Worm (Caenorhabditis elegans) whole organism, L4/young adult: ENCODE results near the gene ftn-1.

ENCODE experiments used
- W03F9.2 ChIP-seq: fragments of 150-350 bp; optimal IDR thresholded peaks from 2 replicates; lab custom pipeline; 2014; ENCODE audit warnings: missing biosample characterization, missing genetic modification characterization
- dao-5 ChIP-seq: sonication (generic microtip); optimal IDR thresholded peaks from 2 replicates; lab custom pipeline; 2016; ENCODE audit warnings: missing genotype, missing genetic modification characterization, moderate library complexity, missing compliant biosample characterization
- him-1 ChIP-seq: sonication (generic microtip); optimal IDR thresholded peaks from 2 replicates; lab custom pipeline; 2016; ENCODE audit warnings: missing genotype, missing genetic modification reagents, missing genetic modification characterization, missing compliant biosample characterization

The ftn-1 gene

DNA sequence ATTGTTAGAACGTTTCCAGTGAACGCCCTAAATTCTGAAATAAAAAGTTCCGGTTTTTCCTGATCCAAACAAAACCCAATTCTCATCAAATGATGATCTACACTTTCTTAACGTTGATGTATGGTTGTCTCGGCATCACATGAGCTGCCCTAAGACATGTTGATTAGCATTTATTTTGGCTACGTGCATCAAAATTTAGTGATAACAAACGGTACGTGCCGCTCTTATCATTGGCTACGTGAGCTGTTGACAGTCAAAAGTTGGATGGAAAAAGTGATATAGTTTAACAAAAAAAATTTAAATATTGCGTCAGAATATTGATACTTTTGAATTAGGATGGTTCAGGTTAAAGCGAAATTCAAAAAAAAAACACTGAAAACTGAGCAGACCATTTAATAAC lies 638 bp upstream of the ftn-1 start:
- no peak for TF ChIP-seq him-1 (tag; lab: Kevin White, UChicago)
- no peak for TF ChIP-seq dao-5 (tag; lab: Kevin White, UChicago)
- no peak for TF ChIP-seq W03F9.2 (tag; lab: Kevin White, UChicago)

- no peak for TF ChIP-seq him-1 (tag; lab: Kevin White, UChicago)
- no peak for TF ChIP-seq dao-5 (tag; lab: Kevin White, UChicago)
- no peak for TF ChIP-seq W03F9.2 (tag; lab: Kevin White, UChicago)
Observed at ce11 chrV:7545187-7545586, 2.2 kb downstream of the ftn-1 start, which contains the start of the genes C54F6.19 and nhx-3. C54F6.19 (plus strand) TSS chrV:7545487. nhx-3 (minus strand) TSS chrV:7545523.

- TF ChIP-seq W03F9.2 (tag; lab: Kevin White, UChicago), result no peak
- TF ChIP-seq him-1 (tag; lab: Kevin White, UChicago), result no peak
- no peak for TF ChIP-seq dao-5 (tag; lab: Kevin White, UChicago)
Observed at ce11 chrV:7543728-7544127, 3.7 kb downstream of the ftn-1 start.

DNA sequence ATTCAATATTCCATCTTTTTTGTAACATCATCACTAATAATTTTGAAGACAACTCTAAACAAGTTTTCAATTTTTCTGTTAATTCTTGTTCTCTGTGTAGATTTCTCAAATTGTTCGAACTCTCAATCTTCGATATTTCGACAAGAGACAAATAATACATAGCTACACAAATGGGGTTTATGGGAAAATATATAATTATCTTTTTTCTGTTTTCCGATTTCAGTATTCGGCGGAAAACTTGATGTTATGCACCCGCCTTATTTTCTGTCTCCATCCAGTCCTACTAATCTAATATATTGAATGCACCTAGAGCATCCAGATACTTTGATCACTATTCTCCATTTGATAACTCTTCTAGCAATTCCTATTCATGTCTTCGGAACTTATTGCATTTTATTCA lies 8.4 kb downstream of the ftn-1 start, which contains the start of gene srh-268:
srh-268 (plus strand) TSS at position 301 of the 400 bp plus-strand sequence.
- TF ChIP-seq W03F9.2 (tag; lab: Kevin White, UChicago) (no peak), dao-5 (tag; lab: Kevin White, UChicago) (no peak), him-1 (tag; lab: Kevin White, UChicago) (no peak)

ce11 chrV:7538018-7538417 lies 9.4 kb downstream of the ftn-1 start, which contains the start of gene C54F6.12:
C54F6.12 (minus strand) TSS chrV:7538118.
- TF ChIP-seq him-1 (tag; lab: Kevin White, UChicago), result no peak
- TF ChIP-seq dao-5 (tag; lab: Kevin White, UChicago), result no peak

DNA sequence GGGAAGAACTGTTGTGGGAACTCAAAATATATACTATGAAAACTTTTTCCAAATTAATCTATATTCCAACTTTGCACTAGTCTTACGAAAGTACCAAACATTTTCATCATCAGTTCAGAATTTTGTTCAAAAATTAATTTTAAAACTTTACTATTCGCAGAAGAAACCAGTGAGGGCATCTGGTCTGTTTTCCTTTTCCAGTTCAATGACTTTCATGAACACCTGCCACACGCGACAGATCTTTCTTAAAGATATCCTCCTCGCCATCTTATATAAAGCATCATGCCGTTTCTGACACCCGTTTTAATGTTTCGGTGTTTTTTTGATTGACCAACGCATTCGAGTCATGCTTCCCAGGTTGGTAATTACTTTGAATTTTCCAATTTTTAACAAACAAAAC lies 14.4 kb downstream of the ftn-1 start, which contains the start of gene C54F6.3:
C54F6.3 (plus strand) TSS at position 301 of the 400 bp plus-strand sequence.
- no peak for TF ChIP-seq dao-5 (tag; lab: Kevin White, UChicago)
- TF ChIP-seq W03F9.2 (tag; lab: Kevin White, UChicago), result no peak
- no peak for TF ChIP-seq him-1 (tag; lab: Kevin White, UChicago)

DNA sequence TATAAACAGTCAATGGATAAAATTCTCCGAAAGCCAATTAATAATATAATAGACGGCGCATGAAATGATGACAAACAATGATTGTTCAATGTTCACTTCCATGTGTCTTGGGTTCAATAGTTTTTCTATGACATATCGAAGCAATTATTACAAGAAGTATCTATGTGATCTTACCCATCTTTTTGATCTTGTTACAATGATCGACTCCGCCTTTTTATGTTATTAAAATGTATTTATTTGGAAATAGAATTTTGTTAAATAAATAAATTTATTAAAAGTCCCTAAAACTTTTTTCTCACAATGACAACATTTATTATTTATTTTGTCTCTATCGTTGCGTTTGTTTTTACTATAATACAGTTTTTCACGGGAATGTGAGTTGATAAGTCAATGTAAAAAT lies 17.5 kb downstream of the ftn-1 start, which contains the start of gene swt-2:
swt-2 (plus strand) TSS at position 301 of the 400 bp plus-strand sequence.
- TF ChIP-seq him-1 (tag; lab: Kevin White, UChicago) (no peak), dao-5 (tag; lab: Kevin White, UChicago) (no peak), W03F9.2 (tag; lab: Kevin White, UChicago) (no peak)

DNA sequence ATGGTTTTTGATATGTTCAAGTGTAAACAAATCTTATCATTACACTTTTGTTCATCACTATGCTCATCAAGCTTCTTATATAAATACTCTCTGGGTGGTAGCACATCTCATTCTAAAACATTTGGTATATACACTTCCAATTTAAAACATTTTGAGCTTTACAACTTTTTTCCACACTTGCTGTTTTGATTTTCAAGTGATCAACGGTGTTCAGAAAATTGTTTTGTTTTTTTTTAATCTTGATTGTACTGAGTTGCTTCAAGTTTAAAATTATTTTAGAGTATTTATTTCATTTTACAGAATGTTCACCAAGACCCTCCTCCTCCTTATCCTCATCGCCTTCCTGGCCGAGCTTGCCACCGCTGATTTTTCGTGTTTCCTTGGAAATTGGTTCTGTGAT lies 18.6 kb downstream of the ftn-1 start, which contains the start of gene C54F6.5:
C54F6.5 (plus strand) TSS at position 301 of the 400 bp plus-strand sequence.
- TF ChIP-seq him-1 (tag; lab: Kevin White, UChicago) (no peak), W03F9.2 (tag; lab: Kevin White, UChicago) (no peak), dao-5 (tag; lab: Kevin White, UChicago) (no peak)

DNA sequence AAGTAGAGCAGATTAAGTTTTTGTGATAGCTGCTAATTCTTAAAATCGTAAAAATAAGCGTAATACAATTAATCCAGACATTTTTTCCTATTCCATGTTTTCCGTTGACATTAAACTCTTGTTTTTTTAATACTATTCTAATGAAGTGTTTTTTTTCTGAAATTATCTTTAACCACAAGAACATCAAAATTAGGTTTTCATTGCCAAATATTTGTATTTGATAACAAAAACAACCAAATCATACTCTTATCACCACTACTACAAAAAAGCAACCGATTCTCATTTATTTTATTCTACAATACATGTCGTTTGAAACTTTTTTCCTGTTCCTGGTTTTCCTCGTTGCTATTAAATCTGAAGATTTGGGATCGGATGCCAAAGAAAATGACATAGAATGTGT lies 20.2 kb downstream of the ftn-1 start, which contains the start of gene C54F6.17:
C54F6.17 (plus strand) TSS at position 301 of the 400 bp plus-strand sequence.
- no peak for TF ChIP-seq W03F9.2 (tag; lab: Kevin White, UChicago)
- no peak for TF ChIP-seq dao-5 (tag; lab: Kevin White, UChicago)
- TF ChIP-seq him-1 (tag; lab: Kevin White, UChicago), result no peak

- TF ChIP-seq him-1 (tag; lab: Kevin White, UChicago) (no peak), W03F9.2 (tag; lab: Kevin White, UChicago) (no peak), dao-5 (tag; lab: Kevin White, UChicago) (no peak)
Observed at ce11 chrV:7525695-7526094, 21.7 kb downstream of the ftn-1 start, which contains the start of gene C54F6.18. C54F6.18 (plus strand) TSS chrV:7525995.

DNA sequence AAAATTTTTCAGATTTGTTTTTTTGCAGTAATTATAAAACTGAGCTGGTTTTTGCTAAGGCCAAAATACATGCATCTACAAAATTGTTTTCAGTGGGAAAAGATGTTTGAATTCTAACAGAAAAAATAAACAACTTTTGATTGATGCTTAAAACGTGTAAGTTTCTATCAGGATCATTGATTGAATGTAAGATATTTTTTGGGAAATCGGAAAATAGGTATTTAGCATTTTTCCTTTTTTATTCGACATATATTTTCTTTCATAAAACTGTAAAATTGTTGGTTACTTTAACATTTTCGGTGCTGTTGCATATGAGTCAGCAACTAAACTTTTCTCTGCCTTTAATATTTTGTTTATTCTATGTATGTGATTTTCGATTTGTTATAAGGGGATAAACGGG lies 22.9 kb downstream of the ftn-1 start, which contains the start of gene C54F6.20:
C54F6.20 (plus strand) TSS at position 301 of the 400 bp plus-strand sequence.
- TF ChIP-seq dao-5 (tag; lab: Kevin White, UChicago) (no peak), W03F9.2 (tag; lab: Kevin White, UChicago) (no peak)

DNA sequence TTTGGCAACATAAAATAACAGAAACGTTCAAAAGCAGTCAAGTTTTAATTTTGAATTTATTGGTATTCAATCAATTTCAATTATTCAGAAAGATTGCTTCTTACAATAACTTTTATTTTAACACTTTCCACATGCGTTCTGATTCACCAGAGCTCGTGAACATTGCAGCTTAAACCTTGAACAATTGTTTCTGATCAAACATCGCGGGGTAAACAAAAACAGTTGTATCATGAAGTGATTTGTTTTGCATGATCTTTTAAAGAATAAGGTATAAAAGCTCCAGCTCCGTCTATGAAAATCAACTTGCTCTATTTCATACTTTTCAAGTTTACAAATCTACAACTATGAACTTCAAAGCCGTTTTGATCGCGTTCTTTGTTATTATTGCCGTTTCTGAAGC lies 24.0 kb downstream of the ftn-1 start, which contains the start of gene C54F6.6:
C54F6.6 (plus strand) TSS at position 301 of the 400 bp plus-strand sequence.
- TF ChIP-seq W03F9.2 (tag; lab: Kevin White, UChicago), result no peak
- TF ChIP-seq dao-5 (tag; lab: Kevin White, UChicago), result no peak
- no peak for TF ChIP-seq him-1 (tag; lab: Kevin White, UChicago)

DNA sequence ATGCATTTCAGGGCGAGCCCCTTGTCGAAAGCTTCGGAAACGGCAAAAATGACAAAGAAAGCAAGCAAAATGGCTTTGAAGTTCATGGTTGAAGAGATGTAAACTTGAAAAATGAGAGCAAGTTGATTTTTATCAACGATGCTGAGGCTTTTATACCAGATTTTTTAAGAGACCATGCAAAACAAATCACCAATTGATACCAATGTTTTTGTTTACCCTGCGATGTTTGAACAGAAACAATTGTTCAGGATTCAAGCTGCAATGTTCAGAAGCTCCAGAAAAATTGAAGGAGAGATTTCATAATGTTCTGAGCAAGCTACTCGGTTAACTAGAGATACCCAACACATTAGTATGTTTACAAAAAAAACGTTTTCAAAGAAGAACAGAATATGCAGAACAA lies 25.1 kb downstream of the ftn-1 start, which contains the start of gene C54F6.15:
C54F6.15 (minus strand) TSS at position 101 of the 400 bp plus-strand sequence.
- no peak for TF ChIP-seq dao-5 (tag; lab: Kevin White, UChicago)
- no peak for TF ChIP-seq W03F9.2 (tag; lab: Kevin White, UChicago)
- no peak for TF ChIP-seq him-1 (tag; lab: Kevin White, UChicago)

ce11 chrV:7521304-7521703 lies 26.1 kb downstream of the ftn-1 start:
- TF ChIP-seq dao-5 (tag; lab: Kevin White, UChicago), result no peak
- TF ChIP-seq him-1 (tag; lab: Kevin White, UChicago), result no peak
- no peak for TF ChIP-seq W03F9.2 (tag; lab: Kevin White, UChicago)
